Worm (Caenorhabditis elegans): ENCODE measurements around the gene fbxb-5.

- no peak for TF ChIP-seq ztf-23 (GFP tag; IDR thresholded peaks at IDR 0.05)
- no peak for TF ChIP-seq flt-1 (GFP tag; IDR thresholded peaks at IDR 0.05)
- TF ChIP-seq klf-2 (GFP tag; conservative IDR thresholded peaks at IDR 0.05), result no peak
Measured at ce11 chrII:1724314-1724713, 2.0 kb upstream of the fbxb-5 start, which contains the start of gene fbxb-11.
